Worm (Caenorhabditis elegans) whole organism, L1 larva: ENCODE data around the gene R09B5.11.

Source experiments
- ama-1 ChIP-seq: fragments of 150-350 bp; optimal IDR thresholded peaks from 2 replicates; lab custom pipeline; 2014
- lin-35 ChIP-seq, 2 experiments: fragments of 150-350 bp; optimal IDR thresholded peaks; 2 replicates each; lab custom pipeline; 2014; ENCODE audit warnings: missing biosample characterization in 2 of 2, missing genetic modification characterization in 2 of 2, missing genetic modification reagents in 2 of 2
- lin-39 ChIP-seq: fragments of 150-350 bp; optimal IDR thresholded peaks from 2 replicates; lab custom pipeline; 2014; ENCODE audit warnings: missing biosample characterization, missing genetic modification reagents, missing genetic modification characterization
- snpc-4 ChIP-seq: fragments of 150-350 bp; optimal IDR thresholded peaks from 2 replicates; lab custom pipeline; 2014; ENCODE audit warnings: missing biosample characterization, missing genetic modification characterization

ce11 chrV:1416154-1416553 lies 22.9 kb upstream of the R09B5.11 start:
- TF ChIP-seq lin-35 (GFP tag; optimal IDR thresholded peaks at IDR 0.05; lab: Kevin White, UChicago) (no peak), snpc-4 (tag; lab: Kevin White, UChicago) (no peak), lin-39 (no peak), ama-1 (lab: Kevin White, UChicago) (no peak)
